Fruit fly (Drosophila melanogaster): ENCODE measurements around the gene CG43074.

CG43074 gene

dm6 chr3L:3472063-3472528 lies 12.4 kb downstream of the CG43074 start, which contains the start of the genes CG32267 and CG42324 (continued):
- TF ChIP-seq gfzf (GFP tag; optimal IDR thresholded peaks at IDR 0.05) (peak; percentile 78), CG13424 (tag; optimal IDR thresholded peaks at IDR 0.05) (no peak), phol (tag; optimal IDR thresholded peaks at IDR 0.05) (peak; percentile 23), CG10267 (tag; optimal IDR thresholded peaks at IDR 0.05) (peak; percentile 0), grn (GFP tag; optimal IDR thresholded peaks at IDR 0.05) (no peak), Hr78 (GFP tag; optimal IDR thresholded peaks at IDR 0.05) (no peak), Poxn (GFP tag; IDR thresholded peaks at IDR 0.05) (no peak), CG3726 (GFP tag; IDR thresholded peaks at IDR 0.05) (no peak), CG11093 (GFP tag; IDR thresholded peaks at IDR 0.05) (no peak), row (GFP tag; IDR thresholded peaks at IDR 0.05) (no peak; the same call in 2 of the 3 replicates), YL-1 (GFP tag; optimal IDR thresholded peaks at IDR 0.05) (no peak), CG32767 (GFP tag; IDR thresholded peaks at IDR 0.05) (no peak), BtbVII (GFP tag; optimal IDR thresholded peaks at IDR 0.05) (no peak)

dm6 chr3L:3471174-3471573 lies 13.3 kb downstream of the CG43074 start, which contains the start of gene CG14971:
Gene CG14971 (minus strand): TSS chr3L:3471309.
- no peak for TF ChIP-seq Nf-YC (tag; optimal IDR thresholded peaks at IDR 0.05)
- no peak for TF ChIP-seq CG12942 (GFP tag; optimal IDR thresholded peaks at IDR 0.05)
- TF ChIP-seq CG8089 (GFP tag; optimal IDR thresholded peaks at IDR 0.05): no peak
- no peak for TF ChIP-seq CG8765 (GFP tag; IDR thresholded peaks at IDR 0.05)
- peak; percentile 47 for TF ChIP-seq jumu (GFP tag; optimal IDR thresholded peaks at IDR 0.05)
- TF ChIP-seq CG14710 (tag; optimal IDR thresholded peaks at IDR 0.05): peak; percentile 58
- peak; percentile 48; the same call in 1 of the 2 replicates for TF ChIP-seq lmd (GFP tag; IDR thresholded peaks at IDR 0.05)
- no peak for TF ChIP-seq Six4 (GFP tag; optimal IDR thresholded peaks at IDR 0.05)
- TF ChIP-seq Max (GFP tag; optimal IDR thresholded peaks at IDR 0.05): peak; percentile 28
- peak; percentile 85 for TF ChIP-seq CG6791 (GFP tag; IDR thresholded peaks at IDR 0.05; ENCODE audit: partially characterized antibody)
- TF ChIP-seq Xrp1 (GFP tag; IDR thresholded peaks at IDR 0.05): peak; percentile 35
- peak; percentile 80 for TF ChIP-seq hb (GFP tag; IDR thresholded peaks at IDR 0.05; ENCODE audit: partially characterized antibody)
- peak; percentile 40; the same call in 1 of the 2 replicates for TF ChIP-seq CG3847 (GFP tag; IDR thresholded peaks at IDR 0.05)
- TF ChIP-seq Pdp1 (GFP tag; optimal IDR thresholded peaks at IDR 0.05): peak in 1 of 2 experiments; percentile 16
- TF ChIP-seq cwo (GFP tag; optimal IDR thresholded peaks at IDR 0.05): no peak
- peak; percentile 47; the same call in 1 of the 3 replicates for TF ChIP-seq CG17361 (GFP tag; IDR thresholded peaks at IDR 0.05)
- TF ChIP-seq CG10147 (GFP tag; optimal IDR thresholded peaks at IDR 0.05): no peak
- TF ChIP-seq rib (GFP tag; IDR thresholded peaks at IDR 0.05): 0 out of 2 replicates have a peak, but pooled peaks have one; percentile 18
- no peak for TF ChIP-seq tll (GFP tag; optimal IDR thresholded peaks at IDR 0.05)
- TF ChIP-seq p53 (GFP tag; optimal IDR thresholded peaks at IDR 0.05): peak; percentile 25
- TF ChIP-seq Dp (GFP tag; optimal IDR thresholded peaks at IDR 0.05): peak; percentile 71
- no peak for TF ChIP-seq CG15269 (tag; optimal IDR thresholded peaks at IDR 0.05)
- no peak for TF ChIP-seq Fer2 (tag; optimal IDR thresholded peaks at IDR 0.05)
- TF ChIP-seq nom (GFP tag; optimal IDR thresholded peaks at IDR 0.05): no peak
- TF ChIP-seq sens-2 (GFP tag; IDR thresholded peaks at IDR 0.05): no peak
- no peak for TF ChIP-seq gce (GFP tag; IDR thresholded peaks at IDR 0.05)
- peak; percentile 22 for TF ChIP-seq CG13775 (GFP tag; optimal IDR thresholded peaks at IDR 0.05)
- TF ChIP-seq Fer1 (GFP tag; optimal IDR thresholded peaks at IDR 0.05): peak; percentile 39
- peak; percentile 14 for TF ChIP-seq pfk (GFP tag; optimal IDR thresholded peaks at IDR 0.05)
- TF ChIP-seq CG4424 (GFP tag; optimal IDR thresholded peaks at IDR 0.05): no peak
- TF ChIP-seq CG6683 (GFP tag; optimal IDR thresholded peaks at IDR 0.05): no peak
- no peak for TF ChIP-seq CG4328 (GFP tag; optimal IDR thresholded peaks at IDR 0.05)
- TF ChIP-seq scrt (GFP tag; optimal IDR thresholded peaks at IDR 0.05): no peak
- TF ChIP-seq zfh1 (GFP tag; IDR thresholded peaks at IDR 0.05): 0 out of 3 replicates have a peak, but pooled peaks have one; percentile 17
- no peak for TF ChIP-seq fd102C (GFP tag; optimal IDR thresholded peaks at IDR 0.05)
- peak; percentile 31 for TF ChIP-seq caup (GFP tag; optimal IDR thresholded peaks at IDR 0.05; ENCODE audit: severe bottlenecking)
